Worm (Caenorhabditis elegans): ENCODE results near the gene clc-21.

ce11 chrV:17414951-17415350 lies 2.0 kb upstream of the clc-21 start, which contains the start of gene T27C5.12:
- TF ChIP-seq tbx-37 (GFP tag; conservative IDR thresholded peaks at IDR 0.05) (no peak), ceh-13 (GFP tag; optimal IDR thresholded peaks at IDR 0.05) (no peak), pes-1 (GFP tag; IDR thresholded peaks at IDR 0.05) (no peak), tra-4 (tag; optimal IDR thresholded peaks at IDR 0.05) (no peak), aly-1 (tag; optimal IDR thresholded peaks at IDR 0.05) (no peak), flt-1 (GFP tag; IDR thresholded peaks at IDR 0.05) (no peak), ama-1 (optimal IDR thresholded peaks at IDR 0.05) (no peak), sea-1 (GFP tag; conservative IDR thresholded peaks at IDR 0.05) (no peak), ceh-36 (tag; optimal IDR thresholded peaks at IDR 0.05) (no peak), scrt-1 (GFP tag; IDR thresholded peaks at IDR 0.05) (no peak), B0310.2 (tag; optimal IDR thresholded peaks at IDR 0.05) (no peak), hnd-1 (tag; optimal IDR thresholded peaks at IDR 0.05) (no peak), hmbx-1 (tag; optimal IDR thresholded peaks at IDR 0.05) (no peak)

Measured in whole organism, early embryonic.